Fruit fly (Drosophila melanogaster): ENCODE data around the gene CG42564.

Gene CG42564

DNA sequence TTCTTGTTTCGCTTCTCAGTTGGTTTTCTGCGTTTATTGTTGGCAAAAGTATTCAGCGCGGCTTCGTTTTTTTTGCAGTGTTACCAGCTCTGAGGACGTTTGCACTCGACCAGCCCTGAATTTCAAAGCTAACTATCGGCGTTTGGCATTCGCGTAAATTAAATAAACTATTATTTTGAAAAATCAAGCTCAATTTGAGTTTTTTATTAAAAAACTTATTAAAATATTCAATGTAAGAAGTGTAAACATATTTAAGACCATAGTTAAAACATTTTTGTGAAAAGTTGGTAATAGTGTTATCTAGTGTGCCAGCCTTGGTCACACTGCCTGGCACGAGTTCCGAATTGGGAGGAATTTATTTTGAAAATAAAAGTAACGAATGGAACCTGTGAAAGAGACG is 28.5 kb upstream of the CG42564 start, which contains the start of the genes SmD2 and CG18048 (continued):
- TF ChIP-seq gem (tag; optimal IDR thresholded peaks at IDR 0.05): peak; percentile 46
- no peak for TF ChIP-seq emc (GFP tag; optimal IDR thresholded peaks at IDR 0.05)
- peak; percentile 76 for TF ChIP-seq CG15514 (GFP tag; optimal IDR thresholded peaks at IDR 0.05)
- 0 out of 3 replicates have a peak, but pooled peaks have one; percentile 34 for TF ChIP-seq Dbx (GFP tag; IDR thresholded peaks at IDR 0.05)
- TF ChIP-seq sd (tag; optimal IDR thresholded peaks at IDR 0.05): peak; percentile 80
- TF ChIP-seq CG9727 (GFP tag; optimal IDR thresholded peaks at IDR 0.05): peak; percentile 14
- TF ChIP-seq CG17361 (GFP tag; IDR thresholded peaks at IDR 0.05): peak; percentile 57; the same call in 1 of the 3 replicates
- TF ChIP-seq Scr (GFP tag; IDR thresholded peaks at IDR 0.05; ENCODE audit: partially characterized antibody): peak; percentile 82
- TF ChIP-seq CG13424 (tag; optimal IDR thresholded peaks at IDR 0.05): peak; percentile 32
- TF ChIP-seq nmo (GFP tag; optimal IDR thresholded peaks at IDR 0.05): peak; percentile 70
- peak; percentile 5 for TF ChIP-seq Abd-B (GFP tag; optimal IDR thresholded peaks at IDR 0.05)
- peak; percentile 15 for TF ChIP-seq CG9817 (tag; optimal IDR thresholded peaks at IDR 0.05)
- peak; percentile 4 for TF ChIP-seq CG33213 (GFP tag; optimal IDR thresholded peaks at IDR 0.05)
- peak; percentile 71 for TF ChIP-seq Bgb (GFP tag; IDR thresholded peaks at IDR 0.05; ENCODE audit: partially characterized antibody)
- peak; percentile 59 for TF ChIP-seq CoRest (tag; optimal IDR thresholded peaks at IDR 0.05)
- TF ChIP-seq ham (GFP tag; IDR thresholded peaks at IDR 0.05): no peak
- no peak for TF ChIP-seq MTF-1 (GFP tag; optimal IDR thresholded peaks at IDR 0.05; ENCODE audit: borderline replicate concordance)
- peak; percentile 67 for TF ChIP-seq CG30020 (tag; optimal IDR thresholded peaks at IDR 0.05)
- TF ChIP-seq CG30403 (GFP tag; optimal IDR thresholded peaks at IDR 0.05): peak; percentile 24
- peak; percentile 78 for TF ChIP-seq CG14710 (tag; optimal IDR thresholded peaks at IDR 0.05)
- no peak for TF ChIP-seq peb (GFP tag; IDR thresholded peaks at IDR 0.05)
- peak; percentile 66 for TF ChIP-seq CG10267 (tag; optimal IDR thresholded peaks at IDR 0.05)
- TF ChIP-seq CG1603 (tag; optimal IDR thresholded peaks at IDR 0.05): peak; percentile 13
- peak; percentile 74 for TF ChIP-seq Doc3 (GFP tag; IDR thresholded peaks at IDR 0.05; ENCODE audit: partially characterized antibody)
- TF ChIP-seq pzg (GFP tag; optimal IDR thresholded peaks at IDR 0.05): peak; percentile 69
- peak; percentile 67 for TF ChIP-seq CG17186 (GFP tag; optimal IDR thresholded peaks at IDR 0.05)
- TF ChIP-seq Max (GFP tag; optimal IDR thresholded peaks at IDR 0.05): peak; percentile 72
- TF ChIP-seq gsb-n (tag; optimal IDR thresholded peaks at IDR 0.05): no peak
- TF ChIP-seq hbn (GFP tag; IDR thresholded peaks at IDR 0.05; ENCODE audit: partially characterized antibody): peak; percentile 65
- TF ChIP-seq CG7786 (GFP tag; optimal IDR thresholded peaks at IDR 0.05): no peak
- TF ChIP-seq nerfin-2 (GFP tag; IDR thresholded peaks at IDR 0.05; ENCODE audit: partially characterized antibody): peak; percentile 54; the same call in 1 of the 2 replicates
- TF ChIP-seq tna (GFP tag; IDR thresholded peaks at IDR 0.05; ENCODE audit: partially characterized antibody): peak; percentile 43; the same call in 1 of the 2 replicates
- TF ChIP-seq BEAF-32 (GFP tag; optimal IDR thresholded peaks at IDR 0.05): peak; percentile 88
- TF ChIP-seq CG17829 (tag; optimal IDR thresholded peaks at IDR 0.05): peak; percentile 45
- TF ChIP-seq dm (GFP tag; optimal IDR thresholded peaks at IDR 0.05): peak; percentile 68
- TF ChIP-seq CTCF (GFP tag; optimal IDR thresholded peaks at IDR 0.05): peak; percentile 22
- TF ChIP-seq zfh2 (GFP tag; optimal IDR thresholded peaks at IDR 0.05): peak; percentile 13
- TF ChIP-seq CG1832 (GFP tag; optimal IDR thresholded peaks at IDR 0.05): no peak
- TF ChIP-seq Xbp1 (GFP tag; optimal IDR thresholded peaks at IDR 0.05): peak; percentile 8
- TF ChIP-seq hkb (optimal IDR thresholded peaks at IDR 0.05): peak; percentile 43
- no peak for TF ChIP-seq hkb (GFP tag; IDR thresholded peaks at IDR 0.05)
- no peak for TF ChIP-seq esg (GFP tag; conservative IDR thresholded peaks at IDR 0.05)
- peak; percentile 50 for TF ChIP-seq Deaf1 (tag; optimal IDR thresholded peaks at IDR 0.05)
- TF ChIP-seq CG34224 (GFP tag; IDR thresholded peaks at IDR 0.05; ENCODE audit: partially characterized antibody): peak; percentile 66; the same call in 2 of the 3 replicates
- TF ChIP-seq Neu2 (GFP tag; optimal IDR thresholded peaks at IDR 0.05; ENCODE audit: borderline replicate concordance): no peak
- peak; percentile 5 for TF ChIP-seq CG13123 (GFP tag; optimal IDR thresholded peaks at IDR 0.05)
- peak; percentile 91 for TF ChIP-seq Elba2 (GFP tag; optimal IDR thresholded peaks at IDR 0.05)
- peak; percentile 57 for TF ChIP-seq Lhr (GFP tag; optimal IDR thresholded peaks at IDR 0.05)
- peak; percentile 6 for TF ChIP-seq CHES-1-like (GFP tag; optimal IDR thresholded peaks at IDR 0.05)

Measured in whole organism, embryonic.